1 fruit fly cellular context compared by ENCODE assay signal in genomic region chr2L:11323917-11324316, dm6.
TF ChIP-seq lines count a peak whose summit lies in the region.

No protein-coding gene starts in this region.

TF ChIP-seq in whole organism, embryonic, 481 proteins besides CTCF, POLR2A, EP300 and RAD21 (continued from another document):
- TF ChIP-seq klu (GFP tag; IDR thresholded peaks at IDR 0.05; lab: Robert Waterston, UW): no peak
- no peak for TF ChIP-seq D (optimal IDR thresholded peaks at IDR 0.05; lab: Kevin White, UChicago)
- TF ChIP-seq D (GFP tag; optimal IDR thresholded peaks at IDR 0.05; lab: Kevin White, UChicago): peak; percentile 60
- TF ChIP-seq CG7987 (GFP tag; optimal IDR thresholded peaks at IDR 0.05; lab: Kevin White, UChicago): no peak
- peak; percentile 53 for TF ChIP-seq Camta (GFP tag; optimal IDR thresholded peaks at IDR 0.05; lab: Kevin White, UChicago)
- TF ChIP-seq CG1529 (GFP tag; optimal IDR thresholded peaks at IDR 0.05; lab: Kevin White, UChicago): peak; percentile 40
- TF ChIP-seq gsb-n (tag; optimal IDR thresholded peaks at IDR 0.05; lab: Kevin White, UChicago): peak; percentile 69
- peak; percentile 58; the same call in 2 of the 3 replicates for TF ChIP-seq CG11695 (GFP tag; IDR thresholded peaks at IDR 0.05; lab: Robert Waterston, UW)
- TF ChIP-seq CG18764 (GFP tag; optimal IDR thresholded peaks at IDR 0.05; lab: Kevin White, UChicago): peak; percentile 27
- TF ChIP-seq corto (GFP tag; optimal IDR thresholded peaks at IDR 0.05; lab: Kevin White, UChicago): peak; percentile 79
- peak; percentile 54 for TF ChIP-seq sim (GFP tag; IDR thresholded peaks at IDR 0.05; lab: Robert Waterston, UW)
- peak; percentile 46 for TF ChIP-seq CG14710 (tag; optimal IDR thresholded peaks at IDR 0.05; lab: Kevin White, UChicago)
- TF ChIP-seq kay (GFP tag; optimal IDR thresholded peaks at IDR 0.05; lab: Kevin White, UChicago): no peak
- TF ChIP-seq CG13624 (GFP tag; optimal IDR thresholded peaks at IDR 0.05; lab: Kevin White, UChicago): no peak
- TF ChIP-seq Abd-B (GFP tag; optimal IDR thresholded peaks at IDR 0.05; lab: Kevin White, UChicago): peak; percentile 28
- peak; percentile 27 for TF ChIP-seq chn (GFP tag; optimal IDR thresholded peaks at IDR 0.05; lab: Kevin White, UChicago)
- TF ChIP-seq H2.0 (GFP tag; IDR thresholded peaks at IDR 0.05; lab: Robert Waterston, UW): peak; percentile 70
- TF ChIP-seq Nf-YB (GFP tag; optimal IDR thresholded peaks at IDR 0.05; lab: Kevin White, UChicago): peak; percentile 21
- TF ChIP-seq Taf1 (GFP tag; IDR thresholded peaks at IDR 0.05; lab: Robert Waterston, UW): 0 out of 2 replicates have a peak, but pooled peaks have one; percentile 12
- TF ChIP-seq Vsx1 (GFP tag; optimal IDR thresholded peaks at IDR 0.05; lab: Kevin White, UChicago): peak; percentile 3
- TF ChIP-seq CG18262 (tag; optimal IDR thresholded peaks at IDR 0.05; lab: Kevin White, UChicago): peak; percentile 71
- peak; percentile 17 for TF ChIP-seq CG17186 (GFP tag; optimal IDR thresholded peaks at IDR 0.05; lab: Kevin White, UChicago)
- TF ChIP-seq Chrac-16 (GFP tag; optimal IDR thresholded peaks at IDR 0.05; lab: Kevin White, UChicago): peak; percentile 33
- TF ChIP-seq YL-1 (GFP tag; optimal IDR thresholded peaks at IDR 0.05; lab: Kevin White, UChicago): no peak
- peak; percentile 92 for TF ChIP-seq sens (GFP tag; lab: Kevin White, UChicago)
- no peak for TF ChIP-seq fd3F (GFP tag; optimal IDR thresholded peaks at IDR 0.05; lab: Kevin White, UChicago)
- peak; percentile 45 for TF ChIP-seq CG7556 (GFP tag; optimal IDR thresholded peaks at IDR 0.05; lab: Kevin White, UChicago)
- no peak for TF ChIP-seq hkb (optimal IDR thresholded peaks at IDR 0.05; lab: Kevin White, UChicago)
- peak; percentile 80 for TF ChIP-seq hkb (GFP tag; IDR thresholded peaks at IDR 0.05; lab: Robert Waterston, UW)
- peak; percentile 85 for TF ChIP-seq ci (GFP tag; IDR thresholded peaks at IDR 0.05; lab: Robert Waterston, UW)
- TF ChIP-seq BEAF-32 (GFP tag; optimal IDR thresholded peaks at IDR 0.05; lab: Kevin White, UChicago): no peak
- TF ChIP-seq Spps (tag; optimal IDR thresholded peaks at IDR 0.05; lab: Kevin White, UChicago): peak; percentile 11
- no peak for TF ChIP-seq sc (optimal IDR thresholded peaks at IDR 0.05; lab: Kevin White, UChicago)
- peak; percentile 5 for TF ChIP-seq sc (GFP tag; optimal IDR thresholded peaks at IDR 0.05; lab: Kevin White, UChicago)
- TF ChIP-seq Sox100B (GFP tag; optimal IDR thresholded peaks at IDR 0.05; lab: Kevin White, UChicago): peak; percentile 13
- peak; percentile 40 for TF ChIP-seq CG17385 (GFP tag; optimal IDR thresholded peaks at IDR 0.05; lab: Kevin White, UChicago)
- TF ChIP-seq Asciz (GFP tag; optimal IDR thresholded peaks at IDR 0.05; lab: Kevin White, UChicago): peak; percentile 42
- TF ChIP-seq CG8089 (GFP tag; optimal IDR thresholded peaks at IDR 0.05; lab: Kevin White, UChicago): peak; percentile 28
- no peak for TF ChIP-seq CG9876 (GFP tag; optimal IDR thresholded peaks at IDR 0.05; lab: Kevin White, UChicago)
- peak; percentile 44 for TF ChIP-seq CG6813 (GFP tag; optimal IDR thresholded peaks at IDR 0.05; lab: Kevin White, UChicago)
- no peak for TF ChIP-seq pan (optimal IDR thresholded peaks at IDR 0.05; lab: Kevin White, UChicago)
- peak in 1 of 2 experiments; percentile 54 for TF ChIP-seq pan (GFP tag; optimal IDR thresholded peaks at IDR 0.05 in 1 of 2, IDR thresholded peaks at IDR 0.05 in 1 of 2)
- no peak for TF ChIP-seq CG11398 (GFP tag; optimal IDR thresholded peaks at IDR 0.05; lab: Kevin White, UChicago)
- peak; percentile 50; the same call in 1 of the 3 replicates for TF ChIP-seq ken (GFP tag; IDR thresholded peaks at IDR 0.05; lab: Robert Waterston, UW)
- peak; percentile 76 for TF ChIP-seq CG10979 (tag; optimal IDR thresholded peaks at IDR 0.05; lab: Kevin White, UChicago)
- peak; percentile 36; the same call in 1 of the 2 replicates for TF ChIP-seq E2f2 (GFP tag; IDR thresholded peaks at IDR 0.05; lab: Robert Waterston, UW)
- peak; percentile 70 for TF ChIP-seq phol (tag; optimal IDR thresholded peaks at IDR 0.05; lab: Kevin White, UChicago)
- TF ChIP-seq stc (GFP tag; IDR thresholded peaks at IDR 0.05; lab: Robert Waterston, UW): peak; percentile 63
- TF ChIP-seq CG32767 (GFP tag; IDR thresholded peaks at IDR 0.05; lab: Robert Waterston, UW): no peak
- peak; percentile 80 for TF ChIP-seq zfh1 (GFP tag; IDR thresholded peaks at IDR 0.05; lab: Robert Waterston, UW)
- TF ChIP-seq CG3281 (GFP tag; optimal IDR thresholded peaks at IDR 0.05; lab: Kevin White, UChicago): peak; percentile 19
- TF ChIP-seq seq (GFP tag; IDR thresholded peaks at IDR 0.05; lab: Robert Waterston, UW): peak; percentile 56
- peak; percentile 69 for TF ChIP-seq HLH3B (GFP tag; IDR thresholded peaks at IDR 0.05; lab: Robert Waterston, UW)
- TF ChIP-seq CG18619 (GFP tag; optimal IDR thresholded peaks at IDR 0.05; lab: Kevin White, UChicago): peak; percentile 38
- TF ChIP-seq CG4707 (GFP tag; optimal IDR thresholded peaks at IDR 0.05; lab: Kevin White, UChicago): peak; percentile 19
- peak; percentile 67 for TF ChIP-seq CG10366 (GFP tag; IDR thresholded peaks at IDR 0.05; lab: Robert Waterston, UW)
- peak; percentile 13 for TF ChIP-seq CG10654 (GFP tag; optimal IDR thresholded peaks at IDR 0.05; lab: Kevin White, UChicago)
- TF ChIP-seq CG12219 (GFP tag; optimal IDR thresholded peaks at IDR 0.05; lab: Kevin White, UChicago): peak; percentile 69
- TF ChIP-seq ttk (GFP tag; IDR thresholded peaks at IDR 0.05; lab: Robert Waterston, UW): peak; percentile 51
- peak; percentile 21 for TF ChIP-seq CG16815 (GFP tag; optimal IDR thresholded peaks at IDR 0.05; lab: Kevin White, UChicago)
- peak; percentile 86 for TF ChIP-seq CG1603 (tag; optimal IDR thresholded peaks at IDR 0.05; lab: Kevin White, UChicago)
- TF ChIP-seq row (GFP tag; IDR thresholded peaks at IDR 0.05; lab: Robert Waterston, UW): peak; percentile 75
- TF ChIP-seq Scr (GFP tag; IDR thresholded peaks at IDR 0.05; lab: Robert Waterston, UW; ENCODE audit: partially characterized antibody): no peak
- peak; percentile 46 for TF ChIP-seq NC2β (GFP tag; optimal IDR thresholded peaks at IDR 0.05; lab: Kevin White, UChicago)
- peak; percentile 14 for TF ChIP-seq CG12155 (GFP tag; optimal IDR thresholded peaks at IDR 0.05; lab: Kevin White, UChicago)
- peak; percentile 45 for TF ChIP-seq CG30431 (GFP tag; optimal IDR thresholded peaks at IDR 0.05; lab: Kevin White, UChicago)
- peak; percentile 52 for TF ChIP-seq pnt (GFP tag; optimal IDR thresholded peaks at IDR 0.05; lab: Kevin White, UChicago)
- peak; percentile 5 for TF ChIP-seq CG9437 (GFP tag; optimal IDR thresholded peaks at IDR 0.05; lab: Kevin White, UChicago)
- TF ChIP-seq CG12391 (tag; optimal IDR thresholded peaks at IDR 0.05; lab: Kevin White, UChicago): peak; percentile 63
- TF ChIP-seq Dref (GFP tag; IDR thresholded peaks at IDR 0.05; lab: Robert Waterston, UW): no peak
- peak; percentile 54 for TF ChIP-seq D19A (tag; optimal IDR thresholded peaks at IDR 0.05; lab: Kevin White, UChicago)
- no peak for TF ChIP-seq CG1832 (GFP tag; optimal IDR thresholded peaks at IDR 0.05; lab: Kevin White, UChicago)
- peak; percentile 21 for TF ChIP-seq crc (GFP tag; optimal IDR thresholded peaks at IDR 0.05; lab: Kevin White, UChicago)
- TF ChIP-seq bab2 (GFP tag; optimal IDR thresholded peaks at IDR 0.05; lab: Kevin White, UChicago): peak; percentile 42
- no peak for TF ChIP-seq crol (GFP tag; IDR thresholded peaks at IDR 0.05; lab: Robert Waterston, UW)
- TF ChIP-seq NK7.1 (GFP tag; optimal IDR thresholded peaks at IDR 0.05; lab: Kevin White, UChicago): no peak
- TF ChIP-seq CG8290 (GFP tag; optimal IDR thresholded peaks at IDR 0.05; lab: Kevin White, UChicago): peak; percentile 8
- peak in 1 of 2 experiments; percentile 62 for TF ChIP-seq CG8290 (tag; optimal IDR thresholded peaks at IDR 0.05; lab: Kevin White, UChicago)
- peak; percentile 9 for TF ChIP-seq btn (GFP tag; optimal IDR thresholded peaks at IDR 0.05; lab: Kevin White, UChicago)
- peak; percentile 66; the same call in 1 of the 2 replicates for TF ChIP-seq Awh (GFP tag; IDR thresholded peaks at IDR 0.05; lab: Robert Waterston, UW)
- no peak for TF ChIP-seq CG18011 (GFP tag; optimal IDR thresholded peaks at IDR 0.05; lab: Kevin White, UChicago)
- peak; percentile 57 for TF ChIP-seq CG10267 (tag; optimal IDR thresholded peaks at IDR 0.05; lab: Kevin White, UChicago)
- TF ChIP-seq Eip74EF (GFP tag; optimal IDR thresholded peaks at IDR 0.05; lab: Kevin White, UChicago): peak in 1 of 2 experiments; percentile 41
- TF ChIP-seq Drgx (GFP tag; IDR thresholded peaks at IDR 0.05; lab: Robert Waterston, UW): peak; percentile 95
- TF ChIP-seq salm (tag; optimal IDR thresholded peaks at IDR 0.05; lab: Kevin White, UChicago): peak; percentile 14
- TF ChIP-seq CG17361 (GFP tag; IDR thresholded peaks at IDR 0.05; lab: Robert Waterston, UW): peak; percentile 61; the same call in 2 of the 3 replicates
- 0 out of 3 replicates have a peak, but pooled peaks have one; percentile 58 for TF ChIP-seq CG3726 (GFP tag; IDR thresholded peaks at IDR 0.05; lab: Robert Waterston, UW)
- TF ChIP-seq h (optimal IDR thresholded peaks at IDR 0.05; lab: Kevin White, UChicago): no peak
- peak; percentile 24 for TF ChIP-seq Hmr (GFP tag; optimal IDR thresholded peaks at IDR 0.05; lab: Kevin White, UChicago)
- peak; percentile 36; the same call in 1 of the 3 replicates for TF ChIP-seq B-H1 (GFP tag; IDR thresholded peaks at IDR 0.05; lab: Robert Waterston, UW)
- no peak for TF ChIP-seq Bdp1 (GFP tag; optimal IDR thresholded peaks at IDR 0.05; lab: Kevin White, UChicago)
- TF ChIP-seq CG17359 (tag; optimal IDR thresholded peaks at IDR 0.05; lab: Kevin White, UChicago): peak; percentile 64
- peak; percentile 48; the same call in 1 of the 2 replicates for TF ChIP-seq CG14014 (GFP tag; IDR thresholded peaks at IDR 0.05; lab: Robert Waterston, UW)
- TF ChIP-seq dysf (GFP tag; IDR thresholded peaks at IDR 0.05; lab: Robert Waterston, UW): peak; percentile 65; the same call in 2 of the 3 replicates
- 0 out of 2 replicates have a peak, but pooled peaks have one; percentile 8 for TF ChIP-seq CG11247 (GFP tag; IDR thresholded peaks at IDR 0.05; lab: Robert Waterston, UW)
- peak; percentile 58 for TF ChIP-seq slbo (GFP tag; IDR thresholded peaks at IDR 0.05; lab: Robert Waterston, UW)
- TF ChIP-seq CG9609 (GFP tag; optimal IDR thresholded peaks at IDR 0.05; lab: Kevin White, UChicago): peak; percentile 50
- TF ChIP-seq tll (GFP tag; optimal IDR thresholded peaks at IDR 0.05; lab: Kevin White, UChicago): no peak
- TF ChIP-seq az2 (GFP tag; optimal IDR thresholded peaks at IDR 0.05; lab: Kevin White, UChicago): peak; percentile 60
- peak; percentile 78 for TF ChIP-seq dmrt11E (tag; optimal IDR thresholded peaks at IDR 0.05; lab: Kevin White, UChicago)
- peak; percentile 56 for TF ChIP-seq org-1 (GFP tag; optimal IDR thresholded peaks at IDR 0.05; lab: Kevin White, UChicago)
- no peak for TF ChIP-seq prd (optimal IDR thresholded peaks at IDR 0.05; lab: Kevin White, UChicago)
- TF ChIP-seq prd (GFP tag; IDR thresholded peaks at IDR 0.05; lab: Robert Waterston, UW): peak; percentile 81
- TF ChIP-seq CG7928 (GFP tag; optimal IDR thresholded peaks at IDR 0.05; lab: Kevin White, UChicago): no peak
- TF ChIP-seq gfzf (GFP tag; optimal IDR thresholded peaks at IDR 0.05; lab: Kevin White, UChicago): no peak
- no peak for TF ChIP-seq pfk (GFP tag; optimal IDR thresholded peaks at IDR 0.05; lab: Kevin White, UChicago)
- TF ChIP-seq CG4820 (GFP tag; optimal IDR thresholded peaks at IDR 0.05; lab: Kevin White, UChicago): peak; percentile 63
- peak; percentile 9 for TF ChIP-seq cwo (GFP tag; optimal IDR thresholded peaks at IDR 0.05; lab: Kevin White, UChicago)
- no peak for TF ChIP-seq CG9817 (tag; optimal IDR thresholded peaks at IDR 0.05; lab: Kevin White, UChicago)
- TF ChIP-seq CG12769 (tag; optimal IDR thresholded peaks at IDR 0.05; lab: Kevin White, UChicago): peak; percentile 65
- TF ChIP-seq CG18599 (GFP tag; optimal IDR thresholded peaks at IDR 0.05; lab: Kevin White, UChicago): peak; percentile 47
- TF ChIP-seq sob (GFP tag; IDR thresholded peaks at IDR 0.05; lab: Robert Waterston, UW): peak; percentile 62
- TF ChIP-seq ara (GFP tag; IDR thresholded peaks at IDR 0.05; lab: Robert Waterston, UW): peak; percentile 78
- TF ChIP-seq Ssrp (tag; optimal IDR thresholded peaks at IDR 0.05; lab: Kevin White, UChicago): peak; percentile 60
- TF ChIP-seq ind (GFP tag; optimal IDR thresholded peaks at IDR 0.05; lab: Kevin White, UChicago): peak; percentile 36
- TF ChIP-seq CG8478 (optimal IDR thresholded peaks at IDR 0.05; lab: Kevin White, UChicago): no peak
- peak; percentile 36 for TF ChIP-seq CoRest (tag; optimal IDR thresholded peaks at IDR 0.05; lab: Kevin White, UChicago)
- TF ChIP-seq Mes4 (GFP tag; optimal IDR thresholded peaks at IDR 0.05; lab: Kevin White, UChicago): peak; percentile 66
- TF ChIP-seq ash1 (GFP tag; optimal IDR thresholded peaks at IDR 0.05; lab: Kevin White, UChicago): no peak
- peak; percentile 67 for TF ChIP-seq nmo (GFP tag; optimal IDR thresholded peaks at IDR 0.05; lab: Kevin White, UChicago)
- no peak for TF ChIP-seq CG14965 (GFP tag; optimal IDR thresholded peaks at IDR 0.05; lab: Kevin White, UChicago; ENCODE audit: borderline replicate concordance)
- TF ChIP-seq jumu (GFP tag; optimal IDR thresholded peaks at IDR 0.05; lab: Kevin White, UChicago): peak; percentile 46
- TF ChIP-seq Ada2b (GFP tag; IDR thresholded peaks at IDR 0.05; lab: Robert Waterston, UW): peak; percentile 54; the same call in 1 of the 2 replicates
- TF ChIP-seq mld (GFP tag; IDR thresholded peaks at IDR 0.05; lab: Robert Waterston, UW; ENCODE audit: partially characterized antibody): no peak
- TF ChIP-seq CG2712 (tag; optimal IDR thresholded peaks at IDR 0.05; lab: Kevin White, UChicago): peak; percentile 73
- peak; percentile 71 for TF ChIP-seq sisA (GFP tag; IDR thresholded peaks at IDR 0.05; lab: Robert Waterston, UW)
- TF ChIP-seq bowl (GFP tag; IDR thresholded peaks at IDR 0.05; lab: Robert Waterston, UW): no peak
- no peak for TF ChIP-seq Sry-δ (GFP tag; optimal IDR thresholded peaks at IDR 0.05; lab: Kevin White, UChicago)
- no peak for TF ChIP-seq CG10147 (GFP tag; optimal IDR thresholded peaks at IDR 0.05; lab: Kevin White, UChicago)
